Worm (Caenorhabditis elegans) whole organism, mixed stage, embryonic: ENCODE data around the gene elo-5.

Experiments
- M03D4.4 ChIP-seq: sonication (generic microtip); optimal IDR thresholded peaks from 2 replicates; lab custom pipeline; 2017; ENCODE audit warnings: mild to moderate bottlenecking, missing genetic modification characterization, missing compliant biosample characterization
- bed-3 ChIP-seq: fragments of 200-800 bp; sonication (Bioruptor generic); optimal IDR thresholded peaks from 3 replicates; lab custom pipeline; 2018; ENCODE audit warnings: mild to moderate bottlenecking, missing genetic modification characterization, moderate library complexity, missing compliant biosample characterization
- blmp-1 ChIP-seq: fragments of 150-350 bp; optimal IDR thresholded peaks from 2 replicates; lab custom pipeline; 2014; ENCODE audit warnings: missing biosample characterization, missing genetic modification characterization
- ceh-39 ChIP-seq: fragments of 150-350 bp; optimal IDR thresholded peaks from 2 replicates; lab custom pipeline; 2014; ENCODE audit warnings: missing biosample characterization, missing genetic modification characterization
- ceh-43 ChIP-seq: fragments of 200-800 bp; sonication (Bioruptor generic); optimal IDR thresholded peaks from 2 replicates; lab custom pipeline; 2018; ENCODE audit warnings: mild to moderate bottlenecking, missing genetic modification characterization, moderate library complexity, missing compliant biosample characterization
- ceh-83 ChIP-seq: fragments of 200-800 bp; sonication (Bioruptor generic); optimal IDR thresholded peaks from 2 replicates; lab custom pipeline; 2018; ENCODE audit warnings: mild to moderate bottlenecking, missing genetic modification characterization, missing compliant biosample characterization
- ces-1 ChIP-seq: fragments of 150-350 bp; optimal IDR thresholded peaks from 2 replicates; lab custom pipeline; 2014; ENCODE audit warnings: missing biosample characterization, missing genetic modification reagents, missing genetic modification characterization
- cnd-1 ChIP-seq: fragments of 200-800 bp; sonication (Bioruptor generic); optimal IDR thresholded peaks from 2 replicates; lab custom pipeline; 2018; ENCODE audit warnings: mild to moderate bottlenecking, missing genetic modification characterization, missing compliant biosample characterization
- drap-1 ChIP-seq: fragments of 200-800 bp; sonication (Bioruptor generic); optimal IDR thresholded peaks from 3 replicates; lab custom pipeline; 2018; ENCODE audit warnings: mild to moderate bottlenecking, missing genetic modification characterization, missing compliant biosample characterization
- elt-1 ChIP-seq: sonication (generic microtip); optimal IDR thresholded peaks from 2 replicates; lab custom pipeline; 2017; ENCODE audit warnings: missing genetic modification characterization, mild to moderate bottlenecking, missing compliant biosample characterization, antibody characterized with exemption, moderate library complexity, borderline replicate concordance; ENCODE audit not compliant: insufficient read depth
- elt-3 ChIP-seq: fragments of 150-350 bp; optimal IDR thresholded peaks from 2 replicates; lab custom pipeline; 2014; ENCODE audit warnings: missing biosample characterization, missing genetic modification characterization
- flh-1 ChIP-seq: fragments of 200-800 bp; sonication (Bioruptor generic); optimal IDR thresholded peaks from 2 replicates; lab custom pipeline; 2018; ENCODE audit warnings: mild to moderate bottlenecking, missing genetic modification characterization, moderate library complexity, missing compliant biosample characterization
- ham-2 ChIP-seq: fragments of 200-800 bp; sonication (Bioruptor generic); optimal IDR thresholded peaks from 2 replicates; lab custom pipeline; 2018; ENCODE audit warnings: mild to moderate bottlenecking, missing genetic modification characterization, missing compliant biosample characterization
- hlh-1 ChIP-seq: fragments of 150-350 bp; optimal IDR thresholded peaks from 2 replicates; lab custom pipeline; 2014; ENCODE audit warnings: missing biosample characterization, missing genetic modification reagents, missing genetic modification characterization
- lin-13 ChIP-seq: fragments of 150-350 bp; optimal IDR thresholded peaks from 2 replicates; lab custom pipeline; 2014; ENCODE audit warnings: missing biosample characterization, missing genetic modification characterization
- lin-32 ChIP-seq: fragments of 200-800 bp; sonication (Bioruptor generic); optimal IDR thresholded peaks from 2 replicates; lab custom pipeline; 2018; ENCODE audit warnings: mild to moderate bottlenecking, missing genetic modification characterization, missing compliant biosample characterization
- lsy-2 ChIP-seq: fragments of 150-350 bp; optimal IDR thresholded peaks from 2 replicates; lab custom pipeline; 2014; ENCODE audit warnings: missing biosample characterization, missing genetic modification characterization
- mab-5 ChIP-seq: fragments of 150-350 bp; optimal IDR thresholded peaks from 2 replicates; lab custom pipeline; 2014; ENCODE audit warnings: missing biosample characterization, missing genetic modification characterization
- mep-1 ChIP-seq: fragments of 150-350 bp; optimal IDR thresholded peaks from 2 replicates; lab custom pipeline; 2017; ENCODE audit warnings: missing biosample characterization, missing genetic modification reagents, missing genetic modification characterization, inconsistent platforms
- mls-2 ChIP-seq: sonication (generic microtip); optimal IDR thresholded peaks from 2 replicates; lab custom pipeline; 2016; ENCODE audit warnings: mild to moderate bottlenecking, missing genetic modification characterization, moderate library complexity, missing compliant biosample characterization
- nhr-12 ChIP-seq: fragments of 150-350 bp; optimal IDR thresholded peaks from 2 replicates; lab custom pipeline; 2014; ENCODE audit warnings: missing biosample characterization, missing genetic modification characterization
- nhr-2 ChIP-seq: fragments of 150-350 bp; optimal IDR thresholded peaks from 2 replicates; lab custom pipeline; 2014; ENCODE audit warnings: missing biosample characterization, missing genetic modification characterization
- nhr-237 ChIP-seq: fragments of 150-350 bp; optimal IDR thresholded peaks from 2 replicates; lab custom pipeline; 2014; ENCODE audit warnings: missing biosample characterization, missing genetic modification characterization
- nhr-28 ChIP-seq: fragments of 150-350 bp; optimal IDR thresholded peaks from 2 replicates; lab custom pipeline; 2014; ENCODE audit warnings: missing biosample characterization, missing genetic modification characterization
- nhr-76 ChIP-seq: sonication (generic microtip); optimal IDR thresholded peaks from 2 replicates; lab custom pipeline; 2017; ENCODE audit warnings: missing biosample characterization, missing genetic modification characterization
- pha-4 ChIP-seq: fragments of 150-350 bp; optimal IDR thresholded peaks from 2 replicates; lab custom pipeline; 2018; ENCODE audit warnings: missing biosample characterization, missing genetic modification reagents, missing genetic modification characterization
- sem-2 ChIP-seq: fragments of 200-800 bp; sonication (Bioruptor generic); optimal IDR thresholded peaks from 2 replicates; lab custom pipeline; 2018; ENCODE audit warnings: mild to moderate bottlenecking, missing genetic modification characterization, missing compliant biosample characterization
- snpc-4 ChIP-seq: fragments of 150-350 bp; optimal IDR thresholded peaks from 2 replicates; lab custom pipeline; 2014; ENCODE audit warnings: missing biosample characterization, missing genetic modification characterization
- sptf-1 ChIP-seq: sonication (generic microtip); optimal IDR thresholded peaks from 2 replicates; lab custom pipeline; 2017; ENCODE audit warnings: mild to moderate bottlenecking, missing genetic modification characterization, moderate library complexity, missing compliant biosample characterization
- tbx-8 ChIP-seq: fragments of 200-800 bp; sonication (Bioruptor generic); optimal IDR thresholded peaks from 2 replicates; lab custom pipeline; 2018; ENCODE audit warnings: mild to moderate bottlenecking, missing genetic modification characterization, moderate library complexity, missing compliant biosample characterization
- unc-120 ChIP-seq: sonication (generic microtip); optimal IDR thresholded peaks from 2 replicates; lab custom pipeline; 2017; ENCODE audit warnings: missing genetic modification characterization, missing compliant biosample characterization; ENCODE audit not compliant: poor library complexity, severe bottlenecking
- unc-39 ChIP-seq: fragments of 150-350 bp; optimal IDR thresholded peaks from 2 replicates; lab custom pipeline; 2014; ENCODE audit warnings: missing biosample characterization, missing genetic modification characterization
- unc-62 ChIP-seq: fragments of 150-350 bp; optimal IDR thresholded peaks from 2 replicates; lab custom pipeline; 2014; ENCODE audit warnings: missing biosample characterization, missing genetic modification reagents, missing genetic modification characterization
- zip-8 ChIP-seq: fragments of 150-350 bp; optimal IDR thresholded peaks from 2 replicates; lab custom pipeline; 2014; ENCODE audit warnings: missing biosample characterization, missing genetic modification characterization
- ztf-11 ChIP-seq: fragments of 150-350 bp; optimal IDR thresholded peaks from 2 replicates; lab custom pipeline; 2014; ENCODE audit warnings: missing biosample characterization, missing genetic modification characterization

The elo-5 gene

ce11 chrIV:5380140-5380539, 3.2 kb upstream of the elo-5 start:
- no peak for TF ChIP-seq elt-3 (tag; lab: Kevin White, UChicago)
- TF ChIP-seq cnd-1: no peak
- no peak for TF ChIP-seq elt-1 (tag; lab: Kevin White, UChicago)
- no peak for TF ChIP-seq unc-120
- TF ChIP-seq lin-32 (GFP tag; lab: Kevin White, UChicago): no peak
- TF ChIP-seq hlh-1: no peak
- no peak for TF ChIP-seq ham-2 (GFP tag; lab: Kevin White, UChicago)
- TF ChIP-seq pha-4: no peak
- no peak for TF ChIP-seq unc-39 (tag; lab: Kevin White, UChicago)
- no peak for TF ChIP-seq blmp-1 (tag; lab: Kevin White, UChicago)
- TF ChIP-seq ceh-83 (GFP tag; lab: Kevin White, UChicago): no peak
- TF ChIP-seq sptf-1 (tag; lab: Kevin White, UChicago): no peak
- TF ChIP-seq ztf-11 (tag; lab: Kevin White, UChicago): no peak
- no peak for TF ChIP-seq tbx-8
- no peak for TF ChIP-seq mls-2
- TF ChIP-seq ceh-39 (tag; lab: Kevin White, UChicago): no peak
- no peak for TF ChIP-seq lin-13 (tag; lab: Kevin White, UChicago)
- TF ChIP-seq sem-2 (GFP tag; lab: Kevin White, UChicago): no peak

DNA sequence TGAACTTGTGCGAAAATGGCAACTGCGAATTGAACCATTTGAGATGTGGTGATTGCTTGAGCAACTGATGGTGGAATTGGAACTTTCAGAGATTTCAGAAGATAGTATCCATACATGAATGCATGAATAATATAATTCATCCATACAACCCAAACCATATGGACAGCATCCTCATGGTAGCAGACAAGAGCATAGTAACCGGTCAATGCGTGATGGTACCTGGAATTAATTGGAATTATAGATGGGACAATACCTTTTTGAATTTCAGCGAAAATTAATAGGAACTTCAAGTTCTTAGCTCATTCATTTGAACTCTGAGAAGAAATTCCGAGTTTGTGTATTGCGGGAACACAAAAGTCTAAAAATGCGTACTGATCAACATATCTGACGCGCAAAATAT, 2.0 kb downstream of the elo-5 start:
- TF ChIP-seq nhr-2 (tag; lab: Kevin White, UChicago) (no peak), unc-62 (GFP tag; lab: Kevin White, UChicago) (no peak), flh-1 (GFP tag; lab: Kevin White, UChicago) (no peak), ztf-11 (tag; lab: Kevin White, UChicago) (no peak), lsy-2 (tag; lab: Kevin White, UChicago) (no peak), cnd-1 (no peak), unc-39 (tag; lab: Kevin White, UChicago) (no peak), ceh-43 (GFP tag; lab: Kevin White, UChicago) (no peak), unc-120 (no peak), M03D4.4 (tag; lab: Kevin White, UChicago) (no peak)

DNA sequence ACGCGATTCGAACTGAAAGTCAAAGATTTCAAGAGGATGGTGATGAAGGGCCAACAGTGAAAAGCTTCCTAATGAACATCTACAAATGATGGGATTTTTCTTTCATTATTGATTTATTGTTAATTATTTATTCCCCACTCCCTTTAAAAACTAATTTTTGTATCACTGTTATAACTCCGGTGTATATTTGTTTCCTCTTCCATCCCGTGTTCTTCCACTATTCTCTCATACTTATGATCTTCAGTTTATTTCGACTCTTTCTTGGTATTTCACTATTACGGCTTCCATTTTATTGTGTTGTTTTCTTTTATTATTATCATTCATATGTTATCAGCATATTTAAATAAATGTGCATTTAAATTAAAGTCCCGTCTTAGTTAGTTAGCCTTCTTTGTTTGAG, 2.6 kb downstream of the elo-5 start:
- TF ChIP-seq pha-4 (no peak), tbx-8 (no peak), ceh-83 (GFP tag; lab: Kevin White, UChicago) (no peak), nhr-28 (no peak)

DNA sequence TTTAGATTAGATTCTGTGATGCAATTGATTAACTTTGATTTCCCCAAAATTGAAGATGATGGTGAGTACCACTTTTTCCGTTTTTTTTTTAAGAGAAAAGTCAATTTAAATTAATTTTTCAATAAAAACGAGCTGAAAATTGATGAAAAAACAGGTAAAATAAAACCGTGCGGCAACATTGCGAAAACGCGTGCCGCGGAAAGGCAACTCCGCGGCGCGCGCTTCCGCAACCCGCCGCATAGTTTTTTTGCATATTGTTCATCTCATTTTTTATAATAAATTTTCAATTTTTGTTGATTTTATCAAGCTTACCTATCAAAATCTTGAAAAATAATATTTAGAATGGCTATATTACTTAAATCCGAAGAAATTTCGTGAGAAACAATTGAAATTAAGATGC, 6.0 kb downstream of the elo-5 start:
- no peak for TF ChIP-seq snpc-4
- no peak for TF ChIP-seq drap-1
- peak; percentile 0 for TF ChIP-seq ceh-43 (GFP tag; lab: Kevin White, UChicago)
- no peak for TF ChIP-seq ham-2 (GFP tag; lab: Kevin White, UChicago)
- no peak for TF ChIP-seq sem-2 (GFP tag; lab: Kevin White, UChicago)
- no peak for TF ChIP-seq hlh-1
- TF ChIP-seq zip-8: no peak
- TF ChIP-seq lin-32 (GFP tag; lab: Kevin White, UChicago): no peak
- TF ChIP-seq sptf-1 (tag; lab: Kevin White, UChicago): peak; percentile 71
- no peak for TF ChIP-seq ceh-83 (GFP tag; lab: Kevin White, UChicago)
- TF ChIP-seq M03D4.4 (tag; lab: Kevin White, UChicago): peak; percentile 79
- TF ChIP-seq elt-3 (tag; lab: Kevin White, UChicago): no peak
- no peak for TF ChIP-seq pha-4
- TF ChIP-seq unc-120: peak; percentile 43
- peak; percentile 68 for TF ChIP-seq mep-1 (tag; lab: Kevin White, UChicago)
- TF ChIP-seq bed-3 (GFP tag; lab: Kevin White, UChicago): no peak
- no peak for TF ChIP-seq blmp-1 (tag; lab: Kevin White, UChicago)
- peak; percentile 6 for TF ChIP-seq ceh-39 (tag; lab: Kevin White, UChicago)
- TF ChIP-seq nhr-12 (tag; lab: Kevin White, UChicago): no peak
- peak; percentile 65 for TF ChIP-seq nhr-237 (tag; lab: Kevin White, UChicago)
- TF ChIP-seq tbx-8: no peak
- TF ChIP-seq nhr-2 (tag; lab: Kevin White, UChicago): no peak
- TF ChIP-seq cnd-1: no peak
- no peak for TF ChIP-seq nhr-76 (tag; lab: Kevin White, UChicago)
- TF ChIP-seq mls-2: no peak
- TF ChIP-seq lin-13 (tag; lab: Kevin White, UChicago): no peak
- no peak for TF ChIP-seq unc-39 (tag; lab: Kevin White, UChicago)
- TF ChIP-seq lsy-2 (tag; lab: Kevin White, UChicago): peak; percentile 54
- TF ChIP-seq ces-1 (GFP tag; lab: Kevin White, UChicago): peak; percentile 20
- TF ChIP-seq nhr-28: no peak
- no peak for TF ChIP-seq flh-1 (GFP tag; lab: Kevin White, UChicago)
- TF ChIP-seq mab-5 (tag; lab: Kevin White, UChicago): no peak
- TF ChIP-seq unc-62 (GFP tag; lab: Kevin White, UChicago): no peak
- TF ChIP-seq elt-1 (tag; lab: Kevin White, UChicago): no peak
- no peak for TF ChIP-seq ztf-11 (tag; lab: Kevin White, UChicago)
